Worm (Caenorhabditis elegans) whole organism, L3 larva: ENCODE results near the gene C38C3.4.

ENCODE experiments used
- ZK546.5 ChIP-seq: sonication (generic microtip); optimal IDR thresholded peaks from 2 replicates; lab custom pipeline; 2017; ENCODE audit warnings: missing biosample characterization, missing genetic modification characterization
- eor-1 ChIP-seq, 2 experiments: fragments of 150-350 bp; optimal IDR thresholded peaks; 2 replicates each; lab custom pipeline; 2014 to 2018; ENCODE audit warnings: missing biosample characterization in 2 of 2, missing genetic modification characterization in 2 of 2
- fkh-10 ChIP-seq: sonication (generic microtip); optimal IDR thresholded peaks from 2 replicates; lab custom pipeline; 2017; ENCODE audit warnings: missing biosample characterization, missing genetic modification reagents, missing genetic modification characterization
- snpc-4 ChIP-seq: fragments of 150-350 bp; optimal IDR thresholded peaks from 2 replicates; lab custom pipeline; 2014; ENCODE audit warnings: missing biosample characterization, missing genetic modification characterization
- ztf-11 ChIP-seq: fragments of 150-350 bp; optimal IDR thresholded peaks from 2 replicates; lab custom pipeline; 2014; ENCODE audit warnings: missing biosample characterization, missing genetic modification characterization

- no peak for TF ChIP-seq eor-1 (tag; optimal IDR thresholded peaks at IDR 0.05; lab: Kevin White, UChicago)
- TF ChIP-seq fkh-10 = no peak
- no peak for TF ChIP-seq snpc-4
- TF ChIP-seq ztf-11 (tag; lab: Kevin White, UChicago) = no peak
- TF ChIP-seq ZK546.5 = no peak
These were observed 5.0 kb upstream of the C38C3.4 start for ce11 chrV:1476841-1477240.
